Worm (Caenorhabditis elegans): ENCODE results near the gene acdh-9.
A peak's percentile ranks its signal among the peaks of the same experiment; 100 is the strongest.
"Not testable (repeated sequence)": the region's sequence is repeated elsewhere in the genome, so short reads cannot be mapped to it uniquely, and the experiment has no call there.

The acdh-9 gene

ce11 chrII:868240-868864 is 19.9 kb upstream of the acdh-9 start, which contains the start of gene fbxc-51:
fbxc-51 (plus strand) TSS chrII:868814.
- TF ChIP-seq elt-2 (tag; optimal IDR thresholded peaks at IDR 0.05): peak; percentile 30
- TF ChIP-seq ceh-6 (GFP tag; optimal IDR thresholded peaks at IDR 0.05): no peak

- TF ChIP-seq ceh-22 (tag; optimal IDR thresholded peaks at IDR 0.05) (no peak), pha-4 (tag; optimal IDR thresholded peaks at IDR 0.05) (no peak), ceh-2 (tag; optimal IDR thresholded peaks at IDR 0.05) (no peak), Y22D7AL.16 (tag; optimal IDR thresholded peaks at IDR 0.05) (no peak), hlh-6 (tag; optimal IDR thresholded peaks at IDR 0.05) (no peak), T23F11.4 (GFP tag; optimal IDR thresholded peaks at IDR 0.05) (no peak), madf-2 (tag; optimal IDR thresholded peaks at IDR 0.05) (no peak), C38D4.7 (GFP tag; optimal IDR thresholded peaks at IDR 0.05) (no peak), unc-3 (GFP tag; conservative IDR thresholded peaks at IDR 0.05) (no peak), unc-3 (tag; optimal IDR thresholded peaks at IDR 0.05) (no peak), ceh-9 (tag; optimal IDR thresholded peaks at IDR 0.05) (no peak), dmd-4 (tag; optimal IDR thresholded peaks at IDR 0.05; ENCODE audit: borderline replicate concordance) (no peak), sox-2 (GFP tag; IDR thresholded peaks at IDR 0.05) (no peak), ceh-31 (tag; optimal IDR thresholded peaks at IDR 0.05) (no peak), ceh-48 (tag; optimal IDR thresholded peaks at IDR 0.05) (no peak), F13H6.1 (tag; optimal IDR thresholded peaks at IDR 0.05) (no peak), pat-9 (tag; optimal IDR thresholded peaks at IDR 0.05) (no peak)
These were observed 18.4 kb upstream of the acdh-9 start, which contains the start of gene Y46B2A.3 for ce11 chrII:866801-867200. Y46B2A.3 (minus strand) TSS chrII:866901.

- TF ChIP-seq Y22D7AL.16 (tag; optimal IDR thresholded peaks at IDR 0.05) (no peak), ttx-3 (tag; optimal IDR thresholded peaks at IDR 0.05) (no peak), madf-2 (tag; optimal IDR thresholded peaks at IDR 0.05) (no peak), ceh-22 (tag; optimal IDR thresholded peaks at IDR 0.05) (no peak), K09A11.1 (tag; optimal IDR thresholded peaks at IDR 0.05; ENCODE audit: insufficient read depth) (no peak), pag-3 (tag; optimal IDR thresholded peaks at IDR 0.05; ENCODE audit: borderline replicate concordance) (no peak), ceh-30 (tag; optimal IDR thresholded peaks at IDR 0.05) (no peak)
These were observed 13.2 kb upstream of the acdh-9 start, which contains the start of gene Y46B2A.4 for ce11 chrII:861564-861963. Y46B2A.4 (plus strand) TSS chrII:861864.

- TF ChIP-seq ceh-18, lin-11, zip-5 (tag; optimal IDR thresholded peaks at IDR 0.05): not testable (repeated sequence)
These were observed 2.2 kb upstream of the acdh-9 start, which contains the start of gene F28A10.5 for ce11 chrII:850567-850966. F28A10.5 (minus strand) TSS chrII:850667.

- TF ChIP-seq ceh-19 (GFP tag; optimal IDR thresholded peaks at IDR 0.05) (no peak), ceh-30 (tag; optimal IDR thresholded peaks at IDR 0.05) (no peak), mec-3 (tag; optimal IDR thresholded peaks at IDR 0.05; ENCODE audit: borderline replicate concordance) (no peak), ceh-31 (tag; optimal IDR thresholded peaks at IDR 0.05) (no peak), K02D7.2 (tag; optimal IDR thresholded peaks at IDR 0.05) (no peak), pqm-1 (tag; optimal IDR thresholded peaks at IDR 0.05) (no peak), che-1 (tag; optimal IDR thresholded peaks at IDR 0.05) (no peak), C38D4.7 (GFP tag; optimal IDR thresholded peaks at IDR 0.05) (no peak), Y22D7AL.16 (tag; optimal IDR thresholded peaks at IDR 0.05) (no peak)
These were observed 2.8 kb downstream of the acdh-9 start, which contains the start of gene F28A10.7 for ce11 chrII:845618-846017. F28A10.7 (minus strand) TSS chrII:845718.

ce11 chrII:843971-844370 is 4.4 kb downstream of the acdh-9 start, which contains the start of gene F28A10.4:
F28A10.4 (plus strand) TSS chrII:844271.
- TF ChIP-seq pha-2 (tag; optimal IDR thresholded peaks at IDR 0.05) (no peak), pat-9 (tag; optimal IDR thresholded peaks at IDR 0.05) (no peak), hlh-8 (tag; optimal IDR thresholded peaks at IDR 0.05) (no peak)

All from whole organism, late embryonic.